Fruit fly (Drosophila melanogaster) whole organism, embryonic: ENCODE data around the gene CG6656.

Experiments used
- Adf1 ChIP-seq: fragments of 200-800 bp; sonication (Bioruptor generic); IDR thresholded peaks from 2 replicates; pipeline ENCODE4 v1.3.6; 2022; ENCODE audit warnings: missing biosample characterization, missing genetic modification characterization
- Bdp1 ChIP-seq: fragments of 200-800 bp; sonication (Bioruptor generic); optimal IDR thresholded peaks from 3 replicates; lab custom pipeline; 2016; ENCODE audit warnings: missing biosample characterization, missing genetic modification characterization
- Bteb2 ChIP-seq: fragments of 200-800 bp; sonication (Bioruptor generic); optimal IDR thresholded peaks from 2 replicates; lab custom pipeline; 2016; ENCODE audit warnings: missing biosample characterization, missing genetic modification characterization
- CG10147 ChIP-seq: fragments of 200-800 bp; sonication (Bioruptor generic); optimal IDR thresholded peaks from 2 replicates; lab custom pipeline; 2019; ENCODE audit warnings: missing biosample characterization, mild to moderate bottlenecking, missing genetic modification characterization, moderate library complexity
- CG10366 ChIP-seq: fragments of 200-800 bp; sonication (Bioruptor generic); IDR thresholded peaks from 2 replicates; pipeline ENCODE4 v1.3.6; 2022; ENCODE audit warnings: missing biosample characterization, missing genetic modification characterization
- CG10543 ChIP-seq: fragments of 200-800 bp; sonication (Bioruptor generic); optimal IDR thresholded peaks from 3 replicates; lab custom pipeline; 2017; ENCODE audit warnings: missing biosample characterization, mild to moderate bottlenecking, missing genetic modification characterization, moderate library complexity
- CG11695 ChIP-seq: fragments of 200-800 bp; sonication (Bioruptor generic); IDR thresholded peaks from 3 replicates; pipeline ENCODE4 v1.3.6; 2022; ENCODE audit warnings: missing biosample characterization, missing genetic modification characterization
- CG14441 ChIP-seq: fragments of 200-800 bp; sonication (Bioruptor generic); IDR thresholded peaks from 2 replicates; pipeline ENCODE4 v1.3.6; 2022; ENCODE audit warnings: missing biosample characterization, missing genetic modification characterization
- CG17359 ChIP-seq: fragments of 200-800 bp; sonication (Bioruptor generic); optimal IDR thresholded peaks from 3 replicates; lab custom pipeline; 2018; ENCODE audit warnings: missing biosample characterization, mild to moderate bottlenecking, missing genetic modification characterization, moderate library complexity
- CG4707 ChIP-seq: fragments of 200-800 bp; sonication (Bioruptor generic); optimal IDR thresholded peaks from 2 replicates; lab custom pipeline; 2018; ENCODE audit warnings: missing biosample characterization, mild to moderate bottlenecking, missing genetic modification characterization, moderate library complexity
- CG6254 ChIP-seq: fragments of 200-800 bp; sonication (Bioruptor generic); optimal IDR thresholded peaks from 3 replicates; lab custom pipeline; 2017; ENCODE audit warnings: mild to moderate bottlenecking, missing biosample characterization, missing genetic modification reagents, missing genetic modification characterization
- CG6854 ChIP-seq: fragments of 200-800 bp; sonication (Bioruptor generic); optimal IDR thresholded peaks from 3 replicates; lab custom pipeline; 2017; ENCODE audit warnings: missing biosample characterization, mild to moderate bottlenecking, missing genetic modification characterization
- CG7357 ChIP-seq: fragments of 200-800 bp; sonication (Bioruptor generic); IDR thresholded peaks from 3 replicates; pipeline ENCODE4 v1.3.6; 2022; ENCODE audit warnings: missing biosample characterization, missing genetic modification characterization
- CG7839 ChIP-seq: fragments of 200-800 bp; sonication (Bioruptor generic); optimal IDR thresholded peaks from 3 replicates; lab custom pipeline; 2018; ENCODE audit warnings: missing biosample characterization, mild to moderate bottlenecking, missing genetic modification characterization, moderate library complexity
- CG7963 ChIP-seq: fragments of 200-800 bp; sonication (Bioruptor generic); IDR thresholded peaks from 3 replicates; pipeline ENCODE4 v1.3.6; 2022; ENCODE audit warnings: missing biosample characterization, missing genetic modification characterization; ENCODE audit not compliant: partially characterized antibody
- CG8924 ChIP-seq: fragments of 200-800 bp; optimal IDR thresholded peaks from 3 replicates; lab custom pipeline; 2019; ENCODE audit warnings: missing biosample characterization, mild to moderate bottlenecking, missing genetic modification characterization, moderate library complexity
- CG9609 ChIP-seq: fragments of 200-800 bp; sonication (Bioruptor generic); optimal IDR thresholded peaks from 3 replicates; lab custom pipeline; 2016; ENCODE audit warnings: missing biosample characterization, missing genetic modification characterization
- Camta ChIP-seq: fragments of 200-800 bp; sonication (Bioruptor generic); optimal IDR thresholded peaks from 2 replicates; lab custom pipeline; 2016; ENCODE audit warnings: missing biosample characterization, missing genetic modification characterization
- Chrac-16 ChIP-seq: fragments of 200-800 bp; sonication (Bioruptor generic); optimal IDR thresholded peaks from 3 replicates; lab custom pipeline; 2016; ENCODE audit warnings: missing biosample characterization, missing genetic modification characterization
- CrebB ChIP-seq: fragments of 200-800 bp; sonication (Bioruptor generic); optimal IDR thresholded peaks from 3 replicates; lab custom pipeline; 2018; ENCODE audit warnings: missing biosample characterization, mild to moderate bottlenecking, missing genetic modification characterization
- E2f2 ChIP-seq: fragments of 200-800 bp; sonication (Bioruptor generic); IDR thresholded peaks from 2 replicates; pipeline ENCODE4 v1.3.6; 2022; ENCODE audit warnings: missing biosample characterization, missing genetic modification characterization
- Kr ChIP-seq: fragments of 200-800 bp; sonication (Bioruptor generic); optimal IDR thresholded peaks from 2 replicates; lab custom pipeline; 2017; ENCODE audit warnings: missing biosample characterization, mild to moderate bottlenecking, missing genetic modification characterization
- Nf-YB ChIP-seq: fragments of 200-800 bp; sonication (Bioruptor generic); optimal IDR thresholded peaks from 3 replicates; lab custom pipeline; 2019; ENCODE audit warnings: missing biosample characterization, mild to moderate bottlenecking, missing genetic modification characterization, moderate library complexity
- NfI ChIP-seq: fragments of 200-800 bp; sonication (Bioruptor generic); optimal IDR thresholded peaks from 3 replicates; lab custom pipeline; 2018; ENCODE audit warnings: missing biosample characterization, mild to moderate bottlenecking, missing genetic modification characterization, moderate library complexity
- Rfx ChIP-seq: fragments of 200-800 bp; sonication (Bioruptor generic); IDR thresholded peaks from 2 replicates; pipeline ENCODE4 v1.3.6; 2022; ENCODE audit warnings: missing biosample characterization, missing genetic modification characterization
- Sin3A ChIP-seq: fragments of >200 bp; optimal IDR thresholded peaks from 2 replicates; lab custom pipeline; 2018
- Tbp ChIP-seq: fragments of >200 bp; optimal IDR thresholded peaks from 2 replicates; lab custom pipeline; 2018; ENCODE audit warnings: missing biosample characterization, missing genetic modification characterization
- Vsx1 ChIP-seq: fragments of 200-800 bp; sonication (Bioruptor generic); optimal IDR thresholded peaks from 2 replicates; lab custom pipeline; 2017; ENCODE audit warnings: missing biosample characterization, mild to moderate bottlenecking, missing genetic modification characterization, missing genetic modification reagents
- Xbp1 ChIP-seq: fragments of 200-800 bp; sonication (Bioruptor generic); optimal IDR thresholded peaks from 3 replicates; lab custom pipeline; 2016; ENCODE audit warnings: missing biosample characterization, mild to moderate bottlenecking, missing genetic modification characterization
- ab ChIP-seq: fragments of 200-800 bp; sonication (Bioruptor generic); optimal IDR thresholded peaks from 2 replicates; lab custom pipeline; 2016; ENCODE audit warnings: missing biosample characterization, missing genetic modification characterization
- ac ChIP-seq: fragments of 200-800 bp; sonication (Bioruptor generic); optimal IDR thresholded peaks from 3 replicates; lab custom pipeline; 2017; ENCODE audit warnings: missing biosample characterization, mild to moderate bottlenecking, missing genetic modification characterization
- ato ChIP-seq: fragments of 200-800 bp; sonication (Bioruptor generic); IDR thresholded peaks from 2 replicates; pipeline ENCODE4 v1.3.6; 2022; ENCODE audit warnings: missing biosample characterization, missing genetic modification characterization; ENCODE audit not compliant: partially characterized antibody
- btn ChIP-seq: fragments of 200-800 bp; sonication (Bioruptor generic); optimal IDR thresholded peaks from 2 replicates; lab custom pipeline; 2016; ENCODE audit warnings: missing biosample characterization, missing genetic modification characterization
- crc ChIP-seq: fragments of 200-800 bp; sonication (Bioruptor generic); optimal IDR thresholded peaks from 2 replicates; lab custom pipeline; 2016; ENCODE audit warnings: missing biosample characterization, missing genetic modification characterization
- fd64A ChIP-seq: fragments of 200-800 bp; sonication (Bioruptor generic); optimal IDR thresholded peaks from 3 replicates; lab custom pipeline; 2018; ENCODE audit warnings: missing biosample characterization, mild to moderate bottlenecking, missing genetic modification characterization
- gcm ChIP-seq: fragments of 200-800 bp; sonication (Bioruptor generic); optimal IDR thresholded peaks from 2 replicates; lab custom pipeline; 2019; ENCODE audit warnings: missing biosample characterization, mild to moderate bottlenecking, missing genetic modification characterization, moderate library complexity
- gt ChIP-seq: fragments of 200-800 bp; sonication (Bioruptor generic); IDR thresholded peaks from 2 replicates; pipeline ENCODE4 v1.3.6; 2022; ENCODE audit warnings: missing biosample characterization, missing genetic modification characterization
- jumu ChIP-seq: fragments of 200-800 bp; sonication (Bioruptor generic); optimal IDR thresholded peaks from 3 replicates; lab custom pipeline; 2016; ENCODE audit warnings: missing biosample characterization, missing genetic modification characterization
- luna ChIP-seq: fragments of 200-800 bp; sonication (Bioruptor generic); optimal IDR thresholded peaks from 2 replicates; lab custom pipeline; 2016; ENCODE audit warnings: missing biosample characterization, missing genetic modification characterization
- mam ChIP-seq: fragments of 200-800 bp; sonication (Bioruptor generic); optimal IDR thresholded peaks from 3 replicates; lab custom pipeline; 2016; ENCODE audit warnings: missing biosample characterization, missing genetic modification characterization
- mld ChIP-seq: fragments of 200-800 bp; sonication (Bioruptor generic); IDR thresholded peaks from 3 replicates; pipeline ENCODE4 v1.3.6; 2022; ENCODE audit warnings: missing biosample characterization, missing genetic modification characterization; ENCODE audit not compliant: partially characterized antibody
- oc ChIP-seq: fragments of 200-800 bp; sonication (Bioruptor generic); optimal IDR thresholded peaks from 2 replicates; lab custom pipeline; 2018; ENCODE audit warnings: missing biosample characterization, mild to moderate bottlenecking, missing genetic modification characterization, moderate library complexity
- phol ChIP-seq: fragments of 200-800 bp; sonication (Bioruptor generic); optimal IDR thresholded peaks from 3 replicates; lab custom pipeline; 2018; ENCODE audit warnings: missing biosample characterization, mild to moderate bottlenecking, missing genetic modification characterization, moderate library complexity
- pita ChIP-seq: fragments of 200-800 bp; sonication (Bioruptor generic); optimal IDR thresholded peaks from 2 replicates; lab custom pipeline; 2017; ENCODE audit warnings: missing biosample characterization, mild to moderate bottlenecking, missing genetic modification characterization
- pros ChIP-seq: fragments of 200-800 bp; sonication (Bioruptor generic); optimal IDR thresholded peaks from 3 replicates; lab custom pipeline; 2019; ENCODE audit warnings: missing biosample characterization, mild to moderate bottlenecking, missing genetic modification characterization, moderate library complexity
- seq ChIP-seq: fragments of 200-800 bp; sonication (Bioruptor generic); IDR thresholded peaks from 2 replicates; pipeline ENCODE4 v1.3.6; 2022; ENCODE audit warnings: missing biosample characterization, missing genetic modification characterization
- slbo ChIP-seq: fragments of 200-800 bp; sonication (Bioruptor generic); IDR thresholded peaks from 2 replicates; pipeline ENCODE4 v1.3.6; 2022; ENCODE audit warnings: missing biosample characterization, missing genetic modification characterization
- slp2 ChIP-seq: fragments of 200-800 bp; sonication (Bioruptor generic); optimal IDR thresholded peaks from 2 replicates; lab custom pipeline; 2016; ENCODE audit warnings: missing biosample characterization, missing genetic modification characterization
- stc ChIP-seq: fragments of 200-800 bp; sonication (Bioruptor generic); IDR thresholded peaks from 2 replicates; pipeline ENCODE4 v1.3.6; 2022; ENCODE audit warnings: missing biosample characterization, missing genetic modification characterization
- tll ChIP-seq, 2 experiments: fragments of 200-800 bp in 1 of 2; fragments of >200 bp in 1 of 2; sonication (Bioruptor generic) in 1 of 2; optimal IDR thresholded peaks; 2 replicates each; lab custom pipeline; 2017 to 2019; ENCODE audit warnings: missing biosample characterization in 2 of 2, missing genetic modification characterization in 2 of 2, mild to moderate bottlenecking in 1 of 2, moderate library complexity in 1 of 2
- trem ChIP-seq: fragments of 200-800 bp; optimal IDR thresholded peaks from 3 replicates; lab custom pipeline; 2019; ENCODE audit warnings: missing biosample characterization, mild to moderate bottlenecking, missing genetic modification characterization, moderate library complexity
- unc-4 ChIP-seq: fragments of 200-800 bp; sonication (Bioruptor generic); IDR thresholded peaks from 2 replicates; pipeline ENCODE4 v1.3.6; 2022; ENCODE audit warnings: missing biosample characterization, missing genetic modification characterization; ENCODE audit not compliant: partially characterized antibody
- yki ChIP-seq: fragments of >200 bp; optimal IDR thresholded peaks from 3 replicates; lab custom pipeline; 2018

CG6656 gene

dm6 chr3R:21830303-21830707, 44.8 kb upstream of the CG6656 start (continued):
- no peak for TF ChIP-seq CG10543
- TF ChIP-seq gcm (GFP tag; lab: Kevin White, UChicago) = peak; percentile 1
- TF ChIP-seq slp2 (GFP tag; lab: Kevin White, UChicago) = no peak
- no peak for TF ChIP-seq Chrac-16
- no peak for TF ChIP-seq gt (GFP tag; lab: Robert Waterston, UW)
- no peak for TF ChIP-seq yki
- no peak for TF ChIP-seq seq (GFP tag; lab: Robert Waterston, UW)
- no peak for TF ChIP-seq Kr (GFP tag; lab: Kevin White, UChicago)
- TF ChIP-seq stc (GFP tag; lab: Robert Waterston, UW) = no peak
- TF ChIP-seq pita (GFP tag; lab: Kevin White, UChicago) = no peak
- TF ChIP-seq luna (GFP tag; lab: Kevin White, UChicago) = no peak
- no peak for TF ChIP-seq jumu (GFP tag; lab: Kevin White, UChicago)
- TF ChIP-seq CG7839 = peak; percentile 36
- TF ChIP-seq mam (GFP tag; lab: Kevin White, UChicago) = no peak
- no peak for TF ChIP-seq btn (GFP tag; lab: Kevin White, UChicago)
- TF ChIP-seq CG17359 (tag; lab: Kevin White, UChicago) = peak; percentile 17
- no peak for TF ChIP-seq Vsx1 (GFP tag; lab: Kevin White, UChicago)
- no peak for TF ChIP-seq CrebB (tag; lab: Kevin White, UChicago)
- no peak for TF ChIP-seq unc-4 (GFP tag; lab: Robert Waterston, UW)
- TF ChIP-seq NfI (GFP tag; lab: Kevin White, UChicago) = no peak
- TF ChIP-seq tll (GFP tag; optimal IDR thresholded peaks at IDR 0.05; lab: Kevin White, UChicago) = no peak
- TF ChIP-seq slbo = no peak
- TF ChIP-seq CG11695 (GFP tag; lab: Robert Waterston, UW) = no peak
- TF ChIP-seq CG9609 (GFP tag; lab: Kevin White, UChicago) = no peak
- no peak for TF ChIP-seq Sin3A (lab: Kevin White, UChicago)
- no peak for TF ChIP-seq CG14441
- TF ChIP-seq ac (GFP tag; lab: Kevin White, UChicago) = no peak
- no peak for TF ChIP-seq Adf1 (GFP tag; lab: Robert Waterston, UW)
- no peak for TF ChIP-seq Xbp1 (GFP tag; lab: Kevin White, UChicago)
- no peak for TF ChIP-seq crc (GFP tag; lab: Kevin White, UChicago)
- no peak for TF ChIP-seq Bteb2 (GFP tag; lab: Kevin White, UChicago)
- no peak for TF ChIP-seq CG7357 (GFP tag; lab: Robert Waterston, UW)
- no peak for TF ChIP-seq Tbp
- TF ChIP-seq CG7963 (GFP tag; lab: Robert Waterston, UW) = no peak
- TF ChIP-seq CG4707 (GFP tag; lab: Kevin White, UChicago) = no peak
- TF ChIP-seq trem (tag; lab: Kevin White, UChicago) = peak; percentile 42
- no peak for TF ChIP-seq ato
- TF ChIP-seq Camta (GFP tag; lab: Kevin White, UChicago) = no peak
- TF ChIP-seq CG6254 = peak; percentile 23
- TF ChIP-seq CG6854 (GFP tag; lab: Kevin White, UChicago) = no peak
- no peak for TF ChIP-seq CG10147 (GFP tag; lab: Kevin White, UChicago)
- TF ChIP-seq Nf-YB (GFP tag; lab: Kevin White, UChicago) = no peak
- no peak for TF ChIP-seq fd64A (GFP tag; lab: Kevin White, UChicago)
- TF ChIP-seq ab (GFP tag; lab: Kevin White, UChicago) = no peak
- no peak for TF ChIP-seq oc (tag; lab: Kevin White, UChicago)
- no peak for TF ChIP-seq mld
- TF ChIP-seq CG8924 (tag; lab: Kevin White, UChicago) = no peak
- TF ChIP-seq E2f2 (GFP tag; lab: Robert Waterston, UW) = no peak
- TF ChIP-seq CG10366 (GFP tag; lab: Robert Waterston, UW) = no peak
- TF ChIP-seq pros (GFP tag; lab: Kevin White, UChicago) = no peak
- no peak for TF ChIP-seq Bdp1 (GFP tag; lab: Kevin White, UChicago)
- no peak for TF ChIP-seq Rfx (GFP tag; lab: Robert Waterston, UW)
- TF ChIP-seq phol (tag; lab: Kevin White, UChicago) = peak; percentile 68
